Worm (Caenorhabditis elegans): Measurements from ENCODE around the gene hlh-13.

Gene hlh-13

DNA sequence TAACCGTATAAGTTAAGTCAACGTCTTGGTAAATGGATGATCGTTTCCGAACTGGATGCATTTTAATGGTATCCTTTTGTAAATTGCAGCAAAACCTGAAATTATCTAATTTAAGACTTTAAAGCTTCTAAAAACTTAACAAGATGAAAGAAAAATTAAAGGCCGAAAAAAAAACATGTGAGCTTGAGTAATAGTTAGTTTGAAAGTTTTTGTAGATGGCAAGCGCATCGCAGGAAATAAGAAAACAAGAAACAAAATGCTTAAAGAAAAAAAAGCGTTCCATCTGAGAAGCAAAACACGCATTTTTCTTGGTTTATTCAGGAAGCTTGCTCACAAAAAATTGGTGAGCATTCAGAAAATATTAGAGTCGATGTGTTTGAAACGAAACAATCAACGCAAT, 13.3 kb upstream of the hlh-13 start, which contains the start of gene rab-37:
TSS of gene rab-37 (minus strand) at position 101 of the 400 bp plus-strand sequence.
- TF ChIP-seq nhr-28 (tag; optimal IDR thresholded peaks at IDR 0.05) (no peak), ztf-11 (tag; optimal IDR thresholded peaks at IDR 0.05) (no peak), efl-1 (optimal IDR thresholded peaks at IDR 0.05) (no peak), efl-1 (GFP tag; optimal IDR thresholded peaks at IDR 0.05 in 1 of 2) (no peak), jun-1 (tag; optimal IDR thresholded peaks at IDR 0.05) (no peak), efl-3 (GFP tag; optimal IDR thresholded peaks at IDR 0.05) (no peak)

DNA sequence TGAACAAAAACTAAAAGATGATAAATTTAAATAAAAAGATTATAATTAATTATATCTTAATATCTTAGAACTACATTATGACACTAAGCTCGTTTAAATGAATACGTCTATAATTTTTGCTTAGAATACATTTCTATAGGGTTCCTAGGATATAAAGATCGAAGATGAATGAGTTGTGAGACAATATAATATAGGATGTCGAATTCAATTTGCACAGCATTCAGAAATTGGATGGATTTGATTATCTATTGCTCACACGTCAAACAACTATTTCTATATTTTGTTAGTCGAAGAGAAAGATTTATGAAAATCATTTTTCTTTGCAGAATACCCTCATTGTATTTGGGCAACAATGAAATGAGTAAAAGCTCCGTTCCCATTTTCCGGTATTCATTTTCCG, 10.1 kb upstream of the hlh-13 start:
- TF ChIP-seq unc-98 (GFP tag; IDR thresholded peaks at IDR 0.05) (no peak), nhr-85 (tag) (no peak), ceh-8 (GFP tag; optimal IDR thresholded peaks at IDR 0.05) (no peak), isw-1 (GFP tag; IDR thresholded peaks at IDR 0.05) (no peak), elt-2 (tag; optimal IDR thresholded peaks at IDR 0.05) (no peak), nhr-28 (tag; optimal IDR thresholded peaks at IDR 0.05) (no peak), mdl-1 (tag; optimal IDR thresholded peaks at IDR 0.05) (no peak), pqm-1 (tag; optimal IDR thresholded peaks at IDR 0.05) (no peak), Y116A8C.19 (tag; optimal IDR thresholded peaks at IDR 0.05; ENCODE audit: borderline replicate concordance) (no peak), lin-14 (GFP tag; optimal IDR thresholded peaks at IDR 0.05) (peak; percentile 26), mef-2 (tag; optimal IDR thresholded peaks at IDR 0.05) (no peak), fkh-10 (GFP tag; optimal IDR thresholded peaks at IDR 0.05) (peak; percentile 43)

DNA sequence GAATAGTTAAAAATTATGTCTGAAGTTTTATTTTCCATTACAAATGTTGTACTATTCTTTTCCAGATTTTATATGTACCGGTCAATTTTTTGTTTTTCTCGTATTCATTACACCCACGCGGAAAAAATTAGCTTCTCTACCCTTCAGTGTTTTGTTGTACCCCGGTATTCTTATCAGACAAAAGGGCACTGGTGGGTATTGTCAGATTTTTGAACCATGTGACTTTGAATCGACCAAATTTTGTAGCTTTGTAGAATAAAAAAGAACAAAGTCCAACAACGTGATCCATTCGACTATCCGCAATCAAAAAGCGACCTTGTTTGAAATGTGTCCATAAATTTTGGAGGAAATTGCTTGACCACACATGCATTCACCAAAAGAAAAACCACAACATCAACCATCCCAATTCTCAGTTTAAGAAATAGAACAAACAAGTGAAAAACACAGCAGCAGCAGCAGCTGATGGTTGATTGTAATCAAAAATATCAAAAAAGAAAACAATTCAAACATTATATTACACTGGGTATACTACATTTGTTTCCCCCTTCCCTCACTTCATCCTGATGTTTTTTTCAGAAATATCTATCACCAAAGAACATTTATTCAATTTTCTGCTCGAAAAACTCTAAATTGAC, 4.4 kb upstream of the hlh-13 start:
- TF ChIP-seq C16A3.4 (tag; optimal IDR thresholded peaks at IDR 0.05) (no peak), fkh-4 (tag; optimal IDR thresholded peaks at IDR 0.05; ENCODE audit: borderline replicate concordance) (no peak), mdl-1 (tag; optimal IDR thresholded peaks at IDR 0.05) (peak in 1 of 2 experiments; percentile 83), xbp-1 (tag; optimal IDR thresholded peaks at IDR 0.05) (no peak), ceh-8 (GFP tag; optimal IDR thresholded peaks at IDR 0.05) (no peak), unc-86 (tag; optimal IDR thresholded peaks at IDR 0.05) (no peak), fkh-8 (tag; optimal IDR thresholded peaks at IDR 0.05) (no peak), ama-1 (optimal IDR thresholded peaks at IDR 0.05) (no peak), egl-13 (tag; optimal IDR thresholded peaks at IDR 0.05) (no peak), jun-1 (tag; optimal IDR thresholded peaks at IDR 0.05) (no peak), unc-62 (GFP tag; optimal IDR thresholded peaks at IDR 0.05) (no peak), ceh-82 (tag; optimal IDR thresholded peaks at IDR 0.05) (no peak), tbx-2 (tag; optimal IDR thresholded peaks at IDR 0.05) (no peak), nhr-71 (tag; optimal IDR thresholded peaks at IDR 0.05) (peak; percentile 49), aly-2 (tag; optimal IDR thresholded peaks at IDR 0.05) (no peak), dpl-1 (GFP tag; optimal IDR thresholded peaks at IDR 0.05) (no peak), hlh-4 (tag; optimal IDR thresholded peaks at IDR 0.05) (no peak), nhr-12 (tag; optimal IDR thresholded peaks at IDR 0.05) (no peak), mep-1 (tag; optimal IDR thresholded peaks at IDR 0.05) (no peak), efl-3 (GFP tag; optimal IDR thresholded peaks at IDR 0.05) (no peak), lin-14 (GFP tag; optimal IDR thresholded peaks at IDR 0.05) (peak; percentile 48), nhr-47 (tag; optimal IDR thresholded peaks at IDR 0.05) (no peak), pax-3 (tag; optimal IDR thresholded peaks at IDR 0.05) (no peak), snu-23 (GFP tag; optimal IDR thresholded peaks at IDR 0.05) (peak; percentile 10), grh-1 (GFP tag; IDR thresholded peaks at IDR 0.05) (no peak), ceh-63 (GFP tag; optimal IDR thresholded peaks at IDR 0.05) (no peak), rnt-1 (tag; optimal IDR thresholded peaks at IDR 0.05) (no peak), snpc-4 (tag; optimal IDR thresholded peaks at IDR 0.05) (no peak), vab-15 (tag; optimal IDR thresholded peaks at IDR 0.05) (no peak), ztf-4 (tag; optimal IDR thresholded peaks at IDR 0.05) (no peak), lin-39 (tag; optimal IDR thresholded peaks at IDR 0.05) (no peak), F16B12.6 (tag; optimal IDR thresholded peaks at IDR 0.05) (no peak), irx-1 (tag; optimal IDR thresholded peaks at IDR 0.05) (no peak), egl-27 (tag; optimal IDR thresholded peaks at IDR 0.05) (no peak), lin-15B (tag; optimal IDR thresholded peaks at IDR 0.05) (no peak), lsy-2 (tag; optimal IDR thresholded peaks at IDR 0.05) (peak in 1 of 2 experiments; percentile 32), hlh-17 (GFP tag; optimal IDR thresholded peaks at IDR 0.05; ENCODE audit: borderline replicate concordance) (no peak)

Data from whole organism, L1 larva.